Worm (Caenorhabditis elegans): Measurements from ENCODE around the gene Y75B12B.1.
"Not testable (repeated sequence)": the region's sequence is repeated elsewhere in the genome, so short reads cannot be mapped to it uniquely, and the experiment has no call there.

Y75B12B.1 gene

DNA sequence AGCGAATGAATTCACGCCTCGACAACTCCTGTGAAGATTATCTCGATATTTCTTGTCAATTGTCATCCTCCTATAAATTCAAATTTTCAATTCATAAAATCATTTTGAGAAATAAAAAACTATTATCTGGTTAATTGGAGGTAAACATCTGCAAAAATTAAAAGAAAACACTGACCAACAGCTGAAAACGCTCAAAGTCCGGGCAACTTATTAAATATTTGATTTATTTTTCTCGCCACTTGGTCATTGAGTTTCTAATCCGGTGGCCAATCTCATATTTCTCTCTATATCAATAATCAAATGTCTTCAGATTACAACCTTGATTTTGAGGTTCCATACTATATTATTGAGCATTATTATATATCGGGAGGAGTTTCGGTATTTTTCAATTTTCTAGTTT is 27.4 kb downstream of the Y75B12B.1 start, which contains the start of gene sri-24:
Gene sri-24 (plus strand): TSS at position 301 of the 400 bp plus-strand sequence.
- TF ChIP-seq tab-1 (GFP tag; IDR thresholded peaks at IDR 0.05); ref-1 (GFP tag; conservative IDR thresholded peaks at IDR 0.05); cog-1 (tag; optimal IDR thresholded peaks at IDR 0.05): not testable (repeated sequence)

DNA sequence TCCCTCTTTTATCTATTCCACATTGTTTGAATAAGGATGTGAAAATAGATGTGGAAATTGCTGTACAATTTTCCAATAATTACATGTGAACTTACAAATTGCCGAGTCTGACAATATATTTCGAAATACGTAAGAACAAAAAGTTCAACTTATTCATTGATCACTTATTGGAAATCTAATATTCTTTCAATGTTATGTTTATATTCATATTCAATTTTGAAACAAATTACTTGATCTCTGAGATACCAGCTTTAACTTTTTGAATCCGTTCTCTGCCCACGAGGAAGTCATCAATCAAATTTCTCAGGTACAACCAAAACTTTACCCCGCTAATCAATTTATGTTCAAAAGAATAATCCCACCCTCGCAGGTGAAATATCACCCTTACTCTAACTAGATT is 30.7 kb downstream of the Y75B12B.1 start, which contains the start of gene sri-26:
Gene sri-26 (plus strand): TSS at position 301 of the 400 bp plus-strand sequence.
- not testable (repeated sequence) for TF ChIP-seq ref-1 (GFP tag; conservative IDR thresholded peaks at IDR 0.05); T22C8.4 (GFP tag; IDR thresholded peaks at IDR 0.05); flt-1 (GFP tag; IDR thresholded peaks at IDR 0.05)

DNA sequence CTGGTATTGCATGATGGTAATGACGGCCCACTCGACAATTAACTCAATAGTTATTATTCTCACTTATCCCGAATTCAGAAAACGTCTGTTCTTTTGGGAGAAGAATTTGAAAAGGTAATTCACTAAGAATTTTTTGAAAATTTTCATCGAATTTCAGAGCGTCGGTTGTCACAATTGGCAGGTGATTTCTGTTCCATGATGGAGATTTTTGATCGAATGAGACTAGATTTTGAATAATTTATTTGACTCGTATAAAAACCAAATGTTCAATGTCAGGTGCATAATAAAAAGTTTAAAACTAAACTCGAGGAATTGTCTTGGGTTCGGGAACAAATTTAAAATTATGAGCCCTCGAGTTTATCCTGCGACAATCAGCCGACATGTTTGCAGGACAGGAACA is 32.2 kb downstream of the Y75B12B.1 start, which contains the start of gene sri-25:
Gene sri-25 (plus strand): TSS at position 301 of the 400 bp plus-strand sequence.
- TF ChIP-seq T22C8.4 (GFP tag; IDR thresholded peaks at IDR 0.05) = no peak
- TF ChIP-seq flt-1 (GFP tag; IDR thresholded peaks at IDR 0.05) = no peak
- TF ChIP-seq cog-1 (tag; optimal IDR thresholded peaks at IDR 0.05) = no peak
- TF ChIP-seq tab-1 (GFP tag; IDR thresholded peaks at IDR 0.05) = no peak
- no peak for TF ChIP-seq ztf-29 (GFP tag; IDR thresholded peaks at IDR 0.05)
- no peak for TF ChIP-seq med-1 (GFP tag; optimal IDR thresholded peaks at IDR 0.05; ENCODE audit: insufficient read depth)
- TF ChIP-seq ztf-23 (GFP tag; IDR thresholded peaks at IDR 0.05) = no peak
- no peak for TF ChIP-seq ref-1 (GFP tag; conservative IDR thresholded peaks at IDR 0.05)
- no peak for TF ChIP-seq klf-2 (GFP tag; conservative IDR thresholded peaks at IDR 0.05)

DNA sequence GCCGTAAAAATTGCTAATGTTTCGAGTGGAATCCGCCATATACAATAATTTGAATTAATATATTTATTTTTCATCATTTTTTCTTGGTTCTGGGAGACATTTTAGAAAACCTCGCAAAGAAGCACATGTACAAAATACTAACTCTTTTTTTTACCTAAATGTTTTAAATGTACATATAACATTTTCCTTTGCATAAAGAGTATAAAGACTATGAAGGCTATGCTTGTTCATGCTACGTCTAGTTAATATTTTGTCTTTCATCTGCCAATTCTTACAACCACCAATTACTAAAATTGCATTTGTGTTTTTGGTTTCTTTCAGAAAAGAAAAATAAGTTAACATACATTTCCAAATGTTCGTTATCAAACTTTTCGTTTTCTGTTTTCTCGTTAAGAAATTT is 36.8 kb downstream of the Y75B12B.1 start, which contains the start of gene irld-25:
Gene irld-25 (plus strand): TSS at position 301 of the 400 bp plus-strand sequence.
- no peak for TF ChIP-seq flt-1 (GFP tag; IDR thresholded peaks at IDR 0.05)
- no peak for TF ChIP-seq ztf-29 (GFP tag; IDR thresholded peaks at IDR 0.05)
- no peak for TF ChIP-seq ztf-23 (GFP tag; IDR thresholded peaks at IDR 0.05)
- TF ChIP-seq tab-1 (GFP tag; IDR thresholded peaks at IDR 0.05) = no peak
- TF ChIP-seq klf-2 (GFP tag; conservative IDR thresholded peaks at IDR 0.05) = no peak
- TF ChIP-seq med-1 (GFP tag; optimal IDR thresholded peaks at IDR 0.05; ENCODE audit: insufficient read depth) = no peak
- TF ChIP-seq ref-1 (GFP tag; conservative IDR thresholded peaks at IDR 0.05) = no peak
- no peak for TF ChIP-seq cog-1 (tag; optimal IDR thresholded peaks at IDR 0.05)
- no peak for TF ChIP-seq T22C8.4 (GFP tag; IDR thresholded peaks at IDR 0.05)

DNA sequence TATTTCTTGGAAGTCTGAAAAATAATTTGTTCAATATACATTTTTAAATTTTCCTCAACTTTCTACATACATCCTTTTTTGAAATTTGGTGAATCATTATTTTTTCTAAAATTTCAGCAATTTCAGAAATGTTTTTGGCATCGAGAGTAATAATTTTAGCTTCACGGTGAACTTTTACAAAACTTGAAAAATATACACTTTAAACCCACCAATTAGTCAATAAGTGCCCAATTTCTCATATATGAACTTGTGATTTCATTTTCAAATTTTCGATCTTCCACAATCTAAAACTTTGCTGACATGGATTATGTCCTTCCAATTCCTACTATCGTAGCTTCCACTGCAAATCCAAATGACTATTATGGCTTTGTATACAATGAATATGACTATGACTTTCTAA is 39.2 kb downstream of the Y75B12B.1 start, which contains the start of gene srw-24:
Gene srw-24 (plus strand): TSS at position 301 of the 400 bp plus-strand sequence.
- TF ChIP-seq T22C8.4 (GFP tag; IDR thresholded peaks at IDR 0.05) = no peak
- TF ChIP-seq cog-1 (tag; optimal IDR thresholded peaks at IDR 0.05) = no peak
- TF ChIP-seq ztf-23 (GFP tag; IDR thresholded peaks at IDR 0.05) = no peak
- TF ChIP-seq ref-1 (GFP tag; conservative IDR thresholded peaks at IDR 0.05) = no peak
- no peak for TF ChIP-seq med-1 (GFP tag; optimal IDR thresholded peaks at IDR 0.05; ENCODE audit: insufficient read depth)
- no peak for TF ChIP-seq ztf-29 (GFP tag; IDR thresholded peaks at IDR 0.05)
- no peak for TF ChIP-seq klf-2 (GFP tag; conservative IDR thresholded peaks at IDR 0.05)
- no peak for TF ChIP-seq flt-1 (GFP tag; IDR thresholded peaks at IDR 0.05)
- no peak for TF ChIP-seq tab-1 (GFP tag; IDR thresholded peaks at IDR 0.05)

DNA sequence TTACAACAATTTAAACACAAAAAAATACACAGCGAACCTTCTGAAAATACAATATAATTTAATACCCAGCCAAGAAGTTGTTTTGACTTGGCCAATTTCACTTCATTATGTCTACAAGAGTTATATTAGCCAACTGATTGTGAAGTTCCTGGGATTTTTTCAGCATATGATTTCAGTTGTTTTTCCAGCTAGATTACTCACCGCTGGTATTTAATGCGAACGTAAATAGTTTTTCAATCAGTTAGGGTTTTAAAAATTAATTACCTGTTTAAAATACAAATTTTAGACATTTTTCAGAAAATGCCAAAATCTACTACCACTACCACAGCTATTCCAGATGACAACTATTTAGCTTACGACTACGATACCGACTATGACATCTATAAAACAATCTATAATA is 41.2 kb downstream of the Y75B12B.1 start, which contains the start of gene srw-14:
Gene srw-14 (plus strand): TSS at position 301 of the 400 bp plus-strand sequence.
- TF ChIP-seq tab-1 (GFP tag; IDR thresholded peaks at IDR 0.05) (no peak), cog-1 (tag; optimal IDR thresholded peaks at IDR 0.05) (no peak), T22C8.4 (GFP tag; IDR thresholded peaks at IDR 0.05) (no peak), med-1 (GFP tag; optimal IDR thresholded peaks at IDR 0.05; ENCODE audit: insufficient read depth) (no peak), flt-1 (GFP tag; IDR thresholded peaks at IDR 0.05) (no peak), klf-2 (GFP tag; conservative IDR thresholded peaks at IDR 0.05) (no peak), ztf-23 (GFP tag; IDR thresholded peaks at IDR 0.05) (no peak), ref-1 (GFP tag; conservative IDR thresholded peaks at IDR 0.05) (no peak), ztf-29 (GFP tag; IDR thresholded peaks at IDR 0.05) (no peak)

DNA sequence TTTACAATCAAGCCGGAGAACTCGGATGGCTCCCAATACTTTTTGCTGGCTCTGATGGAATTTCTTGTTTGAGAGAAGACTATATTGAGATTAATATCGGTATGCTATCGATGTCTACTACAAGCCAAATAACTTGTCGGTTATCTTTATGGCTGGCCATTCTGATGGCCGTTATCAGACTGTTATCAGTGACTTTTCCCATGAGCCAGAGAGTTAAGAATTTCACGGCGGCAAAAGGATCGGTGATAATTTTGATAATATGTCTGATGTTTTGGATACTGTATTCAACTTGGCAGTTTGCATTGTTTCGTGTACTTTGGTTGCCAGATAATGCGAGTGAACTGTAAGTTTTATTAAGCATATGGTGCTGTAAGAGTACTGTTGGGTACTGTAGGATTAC is 41.7 kb downstream of the Y75B12B.1 start:
- no peak for TF ChIP-seq med-1 (GFP tag; optimal IDR thresholded peaks at IDR 0.05; ENCODE audit: insufficient read depth)
- no peak for TF ChIP-seq tab-1 (GFP tag; IDR thresholded peaks at IDR 0.05)
- TF ChIP-seq ztf-29 (GFP tag; IDR thresholded peaks at IDR 0.05) = no peak
- no peak for TF ChIP-seq flt-1 (GFP tag; IDR thresholded peaks at IDR 0.05)
- TF ChIP-seq ztf-23 (GFP tag; IDR thresholded peaks at IDR 0.05) = no peak
- TF ChIP-seq T22C8.4 (GFP tag; IDR thresholded peaks at IDR 0.05) = no peak
- TF ChIP-seq cog-1 (tag; optimal IDR thresholded peaks at IDR 0.05) = no peak
- TF ChIP-seq klf-2 (GFP tag; conservative IDR thresholded peaks at IDR 0.05) = no peak
- no peak for TF ChIP-seq ref-1 (GFP tag; conservative IDR thresholded peaks at IDR 0.05)

DNA sequence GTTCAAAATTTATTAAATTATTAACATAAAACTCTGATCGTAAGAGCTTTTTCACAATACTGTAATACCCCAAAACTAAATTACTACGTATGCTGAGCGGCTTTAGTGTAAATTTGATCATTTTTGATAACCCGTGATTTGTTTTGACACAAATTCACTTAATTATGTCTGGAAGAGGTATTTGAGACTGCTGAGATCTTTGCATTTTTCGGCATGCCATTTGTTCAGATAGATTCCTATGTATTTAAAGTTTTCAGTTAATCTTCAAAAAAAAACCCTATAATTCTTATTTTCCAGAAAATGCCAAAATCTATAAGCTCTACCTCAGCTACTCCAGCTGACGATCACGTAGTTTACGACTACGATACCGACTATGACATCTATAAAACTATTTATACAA is 45.7 kb downstream of the Y75B12B.1 start, which contains the start of gene srw-15:
Gene srw-15 (plus strand): TSS at position 301 of the 400 bp plus-strand sequence.
- TF ChIP-seq ztf-29 (GFP tag; IDR thresholded peaks at IDR 0.05) (no peak), flt-1 (GFP tag; IDR thresholded peaks at IDR 0.05) (no peak)

DNA sequence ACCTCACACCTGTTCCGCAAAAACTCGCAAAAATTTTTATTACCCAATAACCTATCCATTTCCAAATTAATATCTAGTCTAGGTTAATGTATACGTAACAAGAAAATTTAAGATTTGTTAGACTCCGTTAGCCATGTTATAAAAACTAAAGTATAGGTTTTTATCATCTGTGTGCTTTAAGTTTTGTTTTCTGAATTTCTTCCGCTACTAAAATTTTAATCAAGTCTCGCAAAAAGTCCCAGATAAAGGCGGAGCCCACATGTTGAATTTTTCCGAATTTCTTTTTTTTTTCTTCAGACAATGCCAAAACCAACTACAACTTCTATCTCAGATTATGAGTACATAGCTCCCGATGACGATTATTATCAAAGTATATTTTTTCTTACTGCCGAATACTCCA is 47.7 kb downstream of the Y75B12B.1 start, which contains the start of gene srw-13:
Gene srw-13 (plus strand): TSS at position 301 of the 400 bp plus-strand sequence.
- TF ChIP-seq ztf-29 (GFP tag; IDR thresholded peaks at IDR 0.05) (no peak), klf-2 (GFP tag; conservative IDR thresholded peaks at IDR 0.05) (no peak), flt-1 (GFP tag; IDR thresholded peaks at IDR 0.05) (no peak), med-1 (GFP tag; optimal IDR thresholded peaks at IDR 0.05; ENCODE audit: insufficient read depth) (no peak), cog-1 (tag; optimal IDR thresholded peaks at IDR 0.05) (no peak), tab-1 (GFP tag; IDR thresholded peaks at IDR 0.05) (no peak)
